Worm (Caenorhabditis elegans) whole organism, mixed stage, embryonic: ENCODE measurements around the gene clec-258.

Source experiments
- elt-3 ChIP-seq: fragments of 150-350 bp; optimal IDR thresholded peaks from 2 replicates; lab custom pipeline; 2014; ENCODE audit warnings: missing biosample characterization, missing genetic modification characterization
- lsy-2 ChIP-seq: fragments of 150-350 bp; optimal IDR thresholded peaks from 2 replicates; lab custom pipeline; 2014; ENCODE audit warnings: missing biosample characterization, missing genetic modification characterization
- mls-2 ChIP-seq: sonication (generic microtip); optimal IDR thresholded peaks from 2 replicates; lab custom pipeline; 2016; ENCODE audit warnings: mild to moderate bottlenecking, missing genetic modification characterization, moderate library complexity, missing compliant biosample characterization
- snpc-4 ChIP-seq: fragments of 150-350 bp; optimal IDR thresholded peaks from 2 replicates; lab custom pipeline; 2014; ENCODE audit warnings: missing biosample characterization, missing genetic modification characterization
- unc-120 ChIP-seq: sonication (generic microtip); optimal IDR thresholded peaks from 2 replicates; lab custom pipeline; 2017; ENCODE audit warnings: missing genetic modification characterization, missing compliant biosample characterization; ENCODE audit not compliant: poor library complexity, severe bottlenecking

DNA sequence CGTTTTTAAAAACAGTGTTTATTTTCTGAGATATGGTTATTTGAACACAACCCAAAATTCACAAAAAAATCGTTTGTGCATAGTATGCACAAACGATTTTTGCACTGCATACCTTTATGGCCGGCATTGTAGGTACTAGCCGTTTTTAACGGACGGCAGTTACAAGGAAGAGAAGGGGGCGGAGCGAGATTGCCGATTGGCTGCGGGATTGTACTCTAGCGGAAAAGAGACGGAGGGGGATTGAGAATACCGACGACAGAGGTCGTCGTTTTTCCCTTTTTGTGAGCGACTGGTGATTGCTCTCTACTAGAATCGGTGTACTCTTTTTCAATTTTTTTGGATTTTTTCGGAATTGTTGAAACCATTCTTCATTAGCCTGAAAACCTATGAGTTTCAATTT lies 20.5 kb upstream of the clec-258 start:
- no peak for TF ChIP-seq lsy-2 (tag; lab: Kevin White, UChicago)
- TF ChIP-seq elt-3, result no peak
- no peak for TF ChIP-seq snpc-4 (tag; lab: Kevin White, UChicago)
- TF ChIP-seq mls-2 (tag; lab: Kevin White, UChicago), result no peak
- TF ChIP-seq unc-120 (tag; lab: Kevin White, UChicago), result no peak
